Fruit fly (Drosophila melanogaster) whole organism: ENCODE data around the gene CG1951.

Source experiments
- CG8478 ChIP-seq: fragments of >200 bp; optimal IDR thresholded peaks from 2 replicates; lab custom pipeline; 2018; ENCODE audit warnings: inconsistent platforms
- Dll ChIP-seq: fragments of >200 bp; optimal IDR thresholded peaks from 2 replicates; lab custom pipeline; 2017
- EcR ChIP-seq, 2 experiments: fragments of >200 bp; optimal IDR thresholded peaks; 2 replicates each; lab custom pipeline; 2017; ENCODE audit warnings: missing biosample characterization in 2 of 2, missing genetic modification characterization in 2 of 2, missing genetic modification reagents in 2 of 2
- pan ChIP-seq: fragments of >200 bp; optimal IDR thresholded peaks from 2 replicates; lab custom pipeline; 2017
- psq ChIP-seq: fragments of >200 bp; optimal IDR thresholded peaks from 2 replicates; lab custom pipeline; 2017
- usp ChIP-seq: fragments of >200 bp; optimal IDR thresholded peaks from 2 replicates; lab custom pipeline; 2017; ENCODE audit warnings: missing biosample characterization, missing genetic modification characterization, mixed read lengths

CG1951 gene

dm6 chr3R:29027122-29027521, at the start of gene CG1951, which contains the start of gene eIF4E6:
Gene CG1951 (plus strand): TSS chr3R:29027236.
Gene eIF4E6 (minus strand): TSS chr3R:29027174.
- TF ChIP-seq Dll (no peak), EcR (GFP tag; optimal IDR thresholded peaks at IDR 0.05; lab: Kevin White, UChicago) (no peak), pan (lab: Kevin White, UChicago) (no peak), CG8478 (no peak), usp (GFP tag; lab: Kevin White, UChicago) (no peak), psq (lab: Kevin White, UChicago) (no peak)

- TF ChIP-seq psq (lab: Kevin White, UChicago), result no peak
Observed at dm6 chr3R:28985887-28986286, 41.1 kb upstream of the CG1951 start.

dm6 chr3R:28987596-28988378, 39.2 kb upstream of the CG1951 start:
- TF ChIP-seq psq (lab: Kevin White, UChicago) (no peak), Dll (no peak), usp (GFP tag; lab: Kevin White, UChicago) (no peak), EcR (GFP tag; optimal IDR thresholded peaks at IDR 0.05; lab: Kevin White, UChicago) (no peak), pan (lab: Kevin White, UChicago) (no peak), CG8478 (no peak)

- TF ChIP-seq EcR (GFP tag; optimal IDR thresholded peaks at IDR 0.05; lab: Kevin White, UChicago), result no peak
- TF ChIP-seq psq (lab: Kevin White, UChicago), result no peak
- no peak for TF ChIP-seq pan (lab: Kevin White, UChicago)
- TF ChIP-seq CG8478, result no peak
- TF ChIP-seq Dll, result no peak
- TF ChIP-seq usp (GFP tag; lab: Kevin White, UChicago), result no peak
Observed at dm6 chr3R:28989388-28989787, 37.6 kb upstream of the CG1951 start.

- TF ChIP-seq CG8478, result no peak
- no peak for TF ChIP-seq usp (GFP tag; lab: Kevin White, UChicago)
- TF ChIP-seq pan (lab: Kevin White, UChicago), result no peak
- no peak for TF ChIP-seq psq (lab: Kevin White, UChicago)
- TF ChIP-seq EcR (GFP tag; optimal IDR thresholded peaks at IDR 0.05; lab: Kevin White, UChicago), result no peak
- no peak for TF ChIP-seq Dll
Observed at dm6 chr3R:28990695-28991094, 36.3 kb upstream of the CG1951 start.

dm6 chr3R:28998999-28999398, 28.0 kb upstream of the CG1951 start:
- TF ChIP-seq usp (GFP tag; lab: Kevin White, UChicago), result no peak
- TF ChIP-seq pan (lab: Kevin White, UChicago), result no peak
- no peak for TF ChIP-seq CG8478
- no peak for TF ChIP-seq psq (lab: Kevin White, UChicago)
- no peak for TF ChIP-seq EcR (GFP tag; optimal IDR thresholded peaks at IDR 0.05; lab: Kevin White, UChicago)
- TF ChIP-seq Dll, result no peak

dm6 chr3R:29000001-29000400, 27.0 kb upstream of the CG1951 start:
- TF ChIP-seq Dll, result no peak
- no peak for TF ChIP-seq pan (lab: Kevin White, UChicago)
- TF ChIP-seq EcR (GFP tag; optimal IDR thresholded peaks at IDR 0.05; lab: Kevin White, UChicago), result no peak
- TF ChIP-seq psq (lab: Kevin White, UChicago), result no peak
- TF ChIP-seq usp (GFP tag; lab: Kevin White, UChicago), result no peak
- TF ChIP-seq CG8478, result no peak

dm6 chr3R:29004884-29005621, 22.0 kb upstream of the CG1951 start:
- TF ChIP-seq EcR (GFP tag; optimal IDR thresholded peaks at IDR 0.05; lab: Kevin White, UChicago), result no peak
- TF ChIP-seq CG8478, result no peak
- no peak for TF ChIP-seq usp (GFP tag; lab: Kevin White, UChicago)
- TF ChIP-seq Dll, result no peak

dm6 chr3R:29005622-29006018, 21.4 kb upstream of the CG1951 start:
- TF ChIP-seq psq (lab: Kevin White, UChicago) (no peak), usp (GFP tag; lab: Kevin White, UChicago) (no peak), Dll (no peak), EcR (GFP tag; optimal IDR thresholded peaks at IDR 0.05; lab: Kevin White, UChicago) (no peak), pan (lab: Kevin White, UChicago) (no peak), CG8478 (no peak)

- TF ChIP-seq psq (lab: Kevin White, UChicago) (no peak), Dll (no peak), EcR (GFP tag; optimal IDR thresholded peaks at IDR 0.05; lab: Kevin White, UChicago) (no peak), usp (GFP tag; lab: Kevin White, UChicago) (no peak), CG8478 (no peak), pan (lab: Kevin White, UChicago) (no peak)
Observed at dm6 chr3R:29011144-29011543, 15.9 kb upstream of the CG1951 start.

- TF ChIP-seq EcR (GFP tag; optimal IDR thresholded peaks at IDR 0.05; lab: Kevin White, UChicago) (no peak), pan (lab: Kevin White, UChicago) (no peak), Dll (no peak), usp (GFP tag; lab: Kevin White, UChicago) (no peak)
Observed at dm6 chr3R:29020366-29020765, 6.7 kb upstream of the CG1951 start, which contains the start of gene wat. Gene wat (minus strand): TSS chr3R:29020406.

dm6 chr3R:29024671-29025070, 2.4 kb upstream of the CG1951 start, which contains the start of gene CG14518:
Gene CG14518 (plus strand): TSS chr3R:29024971.
- TF ChIP-seq usp (GFP tag; lab: Kevin White, UChicago), result no peak
- TF ChIP-seq CG8478, result no peak
- TF ChIP-seq psq (lab: Kevin White, UChicago), result no peak
- TF ChIP-seq pan (lab: Kevin White, UChicago), result no peak
- no peak for TF ChIP-seq EcR (GFP tag; optimal IDR thresholded peaks at IDR 0.05; lab: Kevin White, UChicago)
- no peak for TF ChIP-seq Dll
